Worm (Caenorhabditis elegans): ENCODE measurements around the gene gst-12.

The gst-12 gene

ce11 chrII:13575018-13575948 lies 42.6 kb downstream of the gst-12 start, which contains the start of the genes mrpl-37 and lin-38:
TSS of gene mrpl-37 (minus strand) at chrII:13575068.
TSS of gene lin-38 (plus strand) at chrII:13575925.
- TF ChIP-seq W03F9.2 (tag; optimal IDR thresholded peaks at IDR 0.05), result no peak
- TF ChIP-seq dao-5 (tag; optimal IDR thresholded peaks at IDR 0.05), result no peak
- no peak for TF ChIP-seq him-1 (tag; optimal IDR thresholded peaks at IDR 0.05)

- TF ChIP-seq W03F9.2 (tag; optimal IDR thresholded peaks at IDR 0.05) (no peak), him-1 (tag; optimal IDR thresholded peaks at IDR 0.05) (no peak), dao-5 (tag; optimal IDR thresholded peaks at IDR 0.05) (no peak)
Measured at ce11 chrII:13574395-13574794, 43.5 kb downstream of the gst-12 start.

- TF ChIP-seq him-1 (tag; optimal IDR thresholded peaks at IDR 0.05) (no peak), W03F9.2 (tag; optimal IDR thresholded peaks at IDR 0.05) (no peak), dao-5 (tag; optimal IDR thresholded peaks at IDR 0.05) (no peak)
Measured at ce11 chrII:13567871-13568270, 50.0 kb downstream of the gst-12 start, which contains the start of gene Y48E1B.3. TSS of gene Y48E1B.3 (minus strand) at chrII:13567971.
